Worm (Caenorhabditis elegans): ENCODE measurements around the gene tomm-70.

The tomm-70 gene

ce11 chrIII:8766467-8766866 lies 11.9 kb upstream of the tomm-70 start:
- TF ChIP-seq hmg-4 (GFP tag; optimal IDR thresholded peaks at IDR 0.05) (no peak), flt-1 (GFP tag; IDR thresholded peaks at IDR 0.05) (no peak), pes-1 (GFP tag; IDR thresholded peaks at IDR 0.05) (no peak), ceh-13 (GFP tag; optimal IDR thresholded peaks at IDR 0.05) (no peak), ceh-36 (tag; optimal IDR thresholded peaks at IDR 0.05) (no peak), tra-4 (tag; optimal IDR thresholded peaks at IDR 0.05) (no peak), hnd-1 (tag; optimal IDR thresholded peaks at IDR 0.05) (no peak), ama-1 (optimal IDR thresholded peaks at IDR 0.05) (no peak), tbx-37 (GFP tag; conservative IDR thresholded peaks at IDR 0.05) (no peak), tbx-11 (GFP tag; IDR thresholded peaks at IDR 0.05) (no peak), hmbx-1 (tag; optimal IDR thresholded peaks at IDR 0.05) (no peak)

- TF ChIP-seq tbx-37 (GFP tag; conservative IDR thresholded peaks at IDR 0.05) (no peak), ama-1 (optimal IDR thresholded peaks at IDR 0.05) (no peak), tbx-11 (GFP tag; IDR thresholded peaks at IDR 0.05) (no peak), hmg-4 (GFP tag; optimal IDR thresholded peaks at IDR 0.05) (no peak), flt-1 (GFP tag; IDR thresholded peaks at IDR 0.05) (no peak)
Observed at ce11 chrIII:8765030-8765429, 10.5 kb upstream of the tomm-70 start.

- TF ChIP-seq ceh-13 (GFP tag; optimal IDR thresholded peaks at IDR 0.05) (no peak), hnd-1 (tag; optimal IDR thresholded peaks at IDR 0.05) (no peak), tra-4 (tag; optimal IDR thresholded peaks at IDR 0.05) (no peak), hmbx-1 (tag; optimal IDR thresholded peaks at IDR 0.05) (no peak), aly-1 (tag; optimal IDR thresholded peaks at IDR 0.05) (no peak), pes-1 (GFP tag; IDR thresholded peaks at IDR 0.05) (no peak), ama-1 (optimal IDR thresholded peaks at IDR 0.05) (no peak), ceh-36 (tag; optimal IDR thresholded peaks at IDR 0.05) (no peak), flt-1 (GFP tag; IDR thresholded peaks at IDR 0.05) (no peak), hmg-4 (GFP tag; optimal IDR thresholded peaks at IDR 0.05) (no peak), ets-7 (tag; optimal IDR thresholded peaks at IDR 0.05) (no peak), scrt-1 (GFP tag; IDR thresholded peaks at IDR 0.05) (no peak), B0310.2 (tag; optimal IDR thresholded peaks at IDR 0.05) (no peak), sea-1 (GFP tag; conservative IDR thresholded peaks at IDR 0.05) (no peak), tbx-11 (GFP tag; IDR thresholded peaks at IDR 0.05) (no peak)
Observed at ce11 chrIII:8763111-8763510, 8.6 kb upstream of the tomm-70 start.

- no peak for TF ChIP-seq B0310.2 (tag; optimal IDR thresholded peaks at IDR 0.05)
- no peak for TF ChIP-seq F13C5.2 (tag; optimal IDR thresholded peaks at IDR 0.05)
Observed at ce11 chrIII:8762016-8762415, 7.5 kb upstream of the tomm-70 start.

- no peak for TF ChIP-seq ceh-13 (GFP tag; optimal IDR thresholded peaks at IDR 0.05)
- no peak for TF ChIP-seq B0310.2 (tag; optimal IDR thresholded peaks at IDR 0.05)
- no peak for TF ChIP-seq F13C5.2 (tag; optimal IDR thresholded peaks at IDR 0.05)
- no peak for TF ChIP-seq ama-1 (optimal IDR thresholded peaks at IDR 0.05)
- TF ChIP-seq flt-1 (GFP tag; IDR thresholded peaks at IDR 0.05): no peak
- no peak for TF ChIP-seq sea-1 (GFP tag; conservative IDR thresholded peaks at IDR 0.05)
- no peak for TF ChIP-seq hnd-1 (tag; optimal IDR thresholded peaks at IDR 0.05)
- no peak for TF ChIP-seq pes-1 (GFP tag; IDR thresholded peaks at IDR 0.05)
- no peak for TF ChIP-seq ets-7 (tag; optimal IDR thresholded peaks at IDR 0.05)
- no peak for TF ChIP-seq scrt-1 (GFP tag; IDR thresholded peaks at IDR 0.05)
- no peak for TF ChIP-seq tbx-37 (GFP tag; conservative IDR thresholded peaks at IDR 0.05)
- no peak for TF ChIP-seq aly-1 (tag; optimal IDR thresholded peaks at IDR 0.05)
- no peak for TF ChIP-seq tra-4 (tag; optimal IDR thresholded peaks at IDR 0.05)
- no peak for TF ChIP-seq ceh-36 (tag; optimal IDR thresholded peaks at IDR 0.05)
- TF ChIP-seq hmbx-1 (tag; optimal IDR thresholded peaks at IDR 0.05): no peak
- TF ChIP-seq hmg-4 (GFP tag; optimal IDR thresholded peaks at IDR 0.05): no peak
- TF ChIP-seq tbx-11 (GFP tag; IDR thresholded peaks at IDR 0.05): no peak
Observed at ce11 chrIII:8761040-8761654, 6.6 kb upstream of the tomm-70 start, which contains the start of gene aak-1. TSS of gene aak-1 (minus strand) at chrIII:8761090.

- no peak for TF ChIP-seq tbx-37 (GFP tag; conservative IDR thresholded peaks at IDR 0.05)
- TF ChIP-seq ceh-13 (GFP tag; optimal IDR thresholded peaks at IDR 0.05): no peak
- no peak for TF ChIP-seq F13C5.2 (tag; optimal IDR thresholded peaks at IDR 0.05)
- TF ChIP-seq flt-1 (GFP tag; IDR thresholded peaks at IDR 0.05): no peak
- no peak for TF ChIP-seq hmbx-1 (tag; optimal IDR thresholded peaks at IDR 0.05)
- TF ChIP-seq pes-1 (GFP tag; IDR thresholded peaks at IDR 0.05): no peak
- no peak for TF ChIP-seq ama-1 (optimal IDR thresholded peaks at IDR 0.05)
- no peak for TF ChIP-seq tra-4 (tag; optimal IDR thresholded peaks at IDR 0.05)
Observed at ce11 chrIII:8750606-8751005, 3.9 kb downstream of the tomm-70 start, which contains the start of gene ugtp-1. TSS of gene ugtp-1 (minus strand) at chrIII:8750706.

- TF ChIP-seq scrt-1 (GFP tag; IDR thresholded peaks at IDR 0.05) (no peak), F13C5.2 (tag; optimal IDR thresholded peaks at IDR 0.05) (no peak), ets-7 (tag; optimal IDR thresholded peaks at IDR 0.05) (no peak), tbx-37 (GFP tag; conservative IDR thresholded peaks at IDR 0.05) (no peak), ceh-13 (GFP tag; optimal IDR thresholded peaks at IDR 0.05) (no peak)
Observed at ce11 chrIII:8749487-8749886, 5.1 kb downstream of the tomm-70 start, which contains the start of gene sma-2. TSS of gene sma-2 (plus strand) at chrIII:8749680.

ce11 chrIII:8748620-8749019 lies 5.9 kb downstream of the tomm-70 start:
- TF ChIP-seq ama-1 (optimal IDR thresholded peaks at IDR 0.05) (no peak), hmbx-1 (tag; optimal IDR thresholded peaks at IDR 0.05) (no peak), tbx-37 (GFP tag; conservative IDR thresholded peaks at IDR 0.05) (no peak), aly-1 (tag; optimal IDR thresholded peaks at IDR 0.05) (no peak), ceh-13 (GFP tag; optimal IDR thresholded peaks at IDR 0.05) (no peak), hmg-4 (GFP tag; optimal IDR thresholded peaks at IDR 0.05) (no peak), B0310.2 (tag; optimal IDR thresholded peaks at IDR 0.05) (no peak), ceh-36 (tag; optimal IDR thresholded peaks at IDR 0.05) (no peak), F13C5.2 (tag; optimal IDR thresholded peaks at IDR 0.05) (no peak), sea-1 (GFP tag; conservative IDR thresholded peaks at IDR 0.05) (no peak), pes-1 (GFP tag; IDR thresholded peaks at IDR 0.05) (no peak), flt-1 (GFP tag; IDR thresholded peaks at IDR 0.05) (no peak), tbx-11 (GFP tag; IDR thresholded peaks at IDR 0.05) (no peak), scrt-1 (GFP tag; IDR thresholded peaks at IDR 0.05) (no peak), tra-4 (tag; optimal IDR thresholded peaks at IDR 0.05) (no peak), hnd-1 (tag; optimal IDR thresholded peaks at IDR 0.05) (no peak), ets-7 (tag; optimal IDR thresholded peaks at IDR 0.05) (no peak)
